Worm (Caenorhabditis elegans) whole organism, mixed stage, embryonic: ENCODE measurements around the gene F08F1.4.

Experiments
- flh-1 ChIP-seq: fragments of 200-800 bp; sonication (Bioruptor generic); optimal IDR thresholded peaks from 2 replicates; lab custom pipeline; 2018; ENCODE audit warnings: mild to moderate bottlenecking, missing genetic modification characterization, moderate library complexity, missing compliant biosample characterization
- nhr-12 ChIP-seq: fragments of 150-350 bp; optimal IDR thresholded peaks from 2 replicates; lab custom pipeline; 2014; ENCODE audit warnings: missing biosample characterization, missing genetic modification characterization
- nhr-76 ChIP-seq: sonication (generic microtip); optimal IDR thresholded peaks from 2 replicates; lab custom pipeline; 2017; ENCODE audit warnings: missing biosample characterization, missing genetic modification characterization
- unc-62 ChIP-seq: fragments of 150-350 bp; optimal IDR thresholded peaks from 2 replicates; lab custom pipeline; 2014; ENCODE audit warnings: missing biosample characterization, missing genetic modification reagents, missing genetic modification characterization
- ztf-11 ChIP-seq: fragments of 150-350 bp; optimal IDR thresholded peaks from 2 replicates; lab custom pipeline; 2014; ENCODE audit warnings: missing biosample characterization, missing genetic modification characterization

DNA sequence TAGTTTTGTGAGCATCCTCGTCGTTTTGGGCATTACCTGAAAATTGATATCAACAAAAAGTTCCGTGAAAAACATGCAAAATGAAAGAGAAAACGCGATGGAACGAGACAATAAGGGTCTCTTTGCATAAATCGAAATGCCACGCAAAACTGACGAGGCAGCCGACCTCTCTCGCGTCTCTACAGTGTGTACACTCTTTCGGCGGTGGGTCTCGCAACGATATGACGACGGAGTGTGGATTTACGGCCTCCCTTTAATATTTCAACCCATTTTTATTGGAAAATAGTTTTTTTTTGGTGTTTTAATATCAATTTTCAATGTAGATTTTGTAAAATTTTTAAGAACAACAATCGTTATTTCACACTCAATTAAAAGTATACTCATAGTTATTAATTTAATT lies 8.8 kb downstream of the F08F1.4 start, which contains the start of gene tag-123:
- TF ChIP-seq nhr-76 (tag; lab: Kevin White, UChicago) (no peak), unc-62 (GFP tag; lab: Kevin White, UChicago) (no peak), ztf-11 (no peak), nhr-12 (no peak), flh-1 (GFP tag; lab: Kevin White, UChicago) (no peak)
